Worm (Caenorhabditis elegans): ENCODE results near the gene clec-243.

The clec-243 gene

DNA sequence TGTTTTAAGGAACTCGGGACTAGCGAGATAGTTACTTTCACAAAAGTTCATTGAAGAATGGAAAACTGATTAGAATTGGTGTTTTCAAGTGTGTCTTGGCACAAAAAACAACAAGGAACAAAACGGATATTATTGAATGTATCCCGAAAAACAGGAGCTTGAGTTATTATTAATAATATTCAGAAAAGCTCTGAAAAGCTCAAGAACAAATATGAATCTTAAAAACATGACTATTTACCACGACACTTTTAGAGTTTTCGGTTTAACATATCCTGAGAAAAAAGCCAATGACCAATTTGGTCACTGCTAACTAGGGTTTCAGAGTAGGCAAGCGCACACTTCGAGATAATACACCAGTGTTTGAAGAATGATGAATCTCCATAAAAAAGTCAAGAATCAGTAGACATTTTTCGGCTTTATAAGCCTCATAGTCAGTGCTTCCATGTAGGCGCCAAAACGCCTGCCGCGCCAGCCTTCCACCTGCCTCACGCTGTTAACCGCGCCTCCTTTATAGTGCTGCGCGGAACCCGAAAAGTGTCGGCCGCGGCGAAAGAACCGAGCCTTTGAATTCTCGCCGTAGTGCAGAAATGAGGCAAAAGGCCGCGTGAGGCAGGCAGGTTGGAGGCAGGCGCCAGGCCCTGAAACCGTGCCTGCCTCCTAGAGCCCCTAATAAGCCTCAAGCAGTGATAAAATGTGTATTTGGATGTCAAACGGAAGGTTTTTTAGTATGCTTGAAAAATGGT lies 36.7 kb downstream of the clec-243 start, which contains the start of gene srh-236:
Gene srh-236, minus strand, starts transcription at position 51 of the 743 bp plus-strand sequence.
- TF ChIP-seq set-16 (GFP tag; IDR thresholded peaks at IDR 0.05) (peak; percentile 86), lin-15B (tag; optimal IDR thresholded peaks at IDR 0.05) (no peak)

DNA sequence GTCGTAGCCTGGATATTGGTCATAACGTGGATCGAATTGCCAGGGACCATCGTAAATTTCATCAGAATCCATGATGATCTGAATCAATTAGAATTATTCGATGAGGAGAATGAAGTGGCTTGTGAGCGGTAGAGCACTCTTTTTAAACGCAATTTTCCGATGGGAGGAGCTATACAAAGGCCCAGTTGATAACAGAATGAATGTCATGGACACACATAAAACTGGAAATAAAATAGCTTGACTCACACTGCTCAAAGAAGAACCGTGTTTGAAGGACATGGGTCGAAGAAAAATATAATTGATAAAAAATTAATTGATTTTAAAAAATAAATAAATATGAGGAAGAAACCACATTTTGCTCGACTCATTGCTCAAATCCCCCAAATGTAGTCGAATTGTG lies 40.8 kb downstream of the clec-243 start, which contains the start of gene Y68A4A.13:
Gene Y68A4A.13, minus strand, starts transcription at position 101 of the 400 bp plus-strand sequence.
- TF ChIP-seq lsy-2 (tag; optimal IDR thresholded peaks at IDR 0.05), result no peak
- TF ChIP-seq aha-1 (tag), result peak; percentile 44

DNA sequence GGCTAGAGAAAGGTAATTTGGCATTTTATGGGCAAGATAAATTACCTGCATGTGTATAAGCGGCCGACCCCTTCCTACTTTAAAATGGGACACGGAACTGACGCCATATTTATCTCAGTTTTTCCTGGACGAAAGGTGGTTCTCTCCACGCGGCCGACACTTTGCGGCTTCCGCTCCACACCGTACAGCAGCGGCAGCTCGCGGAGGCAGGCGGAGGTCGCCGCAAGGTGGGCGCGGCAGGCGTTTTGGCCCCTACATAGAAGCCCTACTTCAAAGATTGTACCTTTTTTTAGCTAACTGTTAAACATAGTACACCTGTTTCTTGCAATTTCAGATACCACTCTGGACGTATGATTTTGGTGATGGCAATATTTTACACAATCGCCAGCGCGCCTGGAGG lies 42.3 kb downstream of the clec-243 start:
- TF ChIP-seq set-16 (GFP tag; IDR thresholded peaks at IDR 0.05) (peak; percentile 92), nhr-42 (GFP tag; IDR thresholded peaks at IDR 0.05) (no peak)

DNA sequence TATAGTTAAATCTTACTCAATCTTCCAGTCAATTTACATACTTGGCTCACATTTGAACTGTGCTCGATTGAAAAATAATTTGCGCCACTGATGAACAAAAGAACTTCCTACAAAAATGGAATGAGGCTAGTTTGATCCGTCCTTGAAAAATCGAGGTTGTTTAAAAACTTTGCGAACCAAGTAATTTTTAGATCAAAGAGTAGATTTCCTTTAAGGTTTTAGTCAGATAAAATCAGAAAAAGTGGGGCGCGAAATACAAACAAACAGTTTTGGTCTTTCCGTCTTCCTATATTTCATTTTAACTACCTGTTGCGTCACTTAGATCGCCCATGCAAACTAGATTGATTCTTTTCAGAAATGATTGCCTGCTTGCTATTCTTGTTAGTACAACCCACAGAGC lies 47.0 kb downstream of the clec-243 start, which contains the start of gene Y68A4A.10:
Gene Y68A4A.10, plus strand, starts transcription at position 301 of the 400 bp plus-strand sequence.
- TF ChIP-seq arid-1 (GFP tag; conservative IDR thresholded peaks at IDR 0.05) (no peak), aha-1 (tag) (peak; percentile 8)

DNA sequence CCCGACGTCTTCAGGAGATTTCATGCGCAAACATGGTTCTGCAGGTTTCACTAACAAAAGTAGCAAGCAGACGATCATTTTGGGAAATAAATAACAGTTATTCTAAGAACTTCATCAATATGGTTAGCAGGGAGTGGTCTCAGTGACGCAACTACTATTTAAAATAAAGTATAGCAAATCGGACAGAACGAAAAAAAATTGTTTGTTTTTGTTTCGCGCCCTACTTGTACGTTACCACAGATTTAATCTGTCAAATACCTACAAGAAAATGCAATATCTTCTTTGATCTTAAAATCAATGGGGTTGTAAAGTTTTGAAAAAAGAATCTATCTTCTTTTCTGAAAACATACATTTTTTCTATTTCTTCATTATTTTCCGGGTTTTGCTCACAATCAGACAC lies 49.9 kb downstream of the clec-243 start, which contains the start of gene srz-96:
Gene srz-96, plus strand, starts transcription at position 301 of the 400 bp plus-strand sequence.
- TF ChIP-seq tra-1 (GFP tag; IDR thresholded peaks at IDR 0.05) (no peak), arid-1 (GFP tag; conservative IDR thresholded peaks at IDR 0.05) (no peak), Y48G9A.11 (GFP tag; IDR thresholded peaks at IDR 0.05) (no peak), unc-62 (GFP tag; optimal IDR thresholded peaks at IDR 0.05 in 1 of 2) (no peak), unc-62 (tag; optimal IDR thresholded peaks at IDR 0.05) (no peak), daf-12 (tag; optimal IDR thresholded peaks at IDR 0.05) (no peak), nhr-76 (tag; optimal IDR thresholded peaks at IDR 0.05) (no peak), lin-39 (tag; optimal IDR thresholded peaks at IDR 0.05) (no peak), daf-16 (GFP tag; optimal IDR thresholded peaks at IDR 0.05) (no peak), daf-16 (tag; optimal IDR thresholded peaks at IDR 0.05) (no peak), cey-2 (tag; optimal IDR thresholded peaks at IDR 0.05; ENCODE audit: borderline replicate concordance, insufficient read depth) (no peak), hmg-1.1 (GFP tag; IDR thresholded peaks at IDR 0.05) (no peak), snpc-1.2 (GFP tag; IDR thresholded peaks at IDR 0.05) (no peak), ceh-44 (GFP tag; IDR thresholded peaks at IDR 0.05) (no peak), zip-2 (tag; optimal IDR thresholded peaks at IDR 0.05) (no peak), vab-7 (GFP tag; IDR thresholded peaks at IDR 0.05) (no peak), ZK546.5 (tag; optimal IDR thresholded peaks at IDR 0.05) (no peak), ces-1 (GFP tag; optimal IDR thresholded peaks at IDR 0.05) (no peak), lin-38 (GFP tag; IDR thresholded peaks at IDR 0.05) (no peak), skn-1 (tag; optimal IDR thresholded peaks at IDR 0.05) (no peak), nhr-25 (tag; optimal IDR thresholded peaks at IDR 0.05; ENCODE audit: borderline replicate concordance, insufficient read depth) (no peak)

Data from whole organism, L4 larva.